Worm (Caenorhabditis elegans): ENCODE results near the gene T07G12.3.

DNA sequence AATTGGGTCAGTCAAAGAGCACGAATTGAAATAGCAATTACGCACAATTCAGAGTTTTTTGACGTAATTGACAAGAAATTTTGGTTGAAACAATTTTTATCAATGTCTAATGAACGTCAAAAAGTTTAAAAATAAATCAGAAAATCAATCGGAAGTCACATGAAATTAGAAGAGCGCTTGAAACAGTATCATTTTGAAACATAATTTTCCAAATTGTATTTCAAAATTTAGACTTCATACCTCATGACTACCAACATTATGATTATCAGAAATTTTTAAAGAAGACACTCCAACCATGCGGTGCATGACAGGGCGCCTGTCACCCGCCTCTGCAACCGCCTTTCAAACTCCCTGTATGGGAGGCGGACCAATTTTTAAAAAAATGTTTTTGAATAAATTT, 20.5 kb upstream of the T07G12.3 start:
- no peak for TF ChIP-seq him-1 (tag; optimal IDR thresholded peaks at IDR 0.05)
- no peak for TF ChIP-seq dao-5 (tag; optimal IDR thresholded peaks at IDR 0.05)
- TF ChIP-seq W03F9.2 (tag; optimal IDR thresholded peaks at IDR 0.05): no peak

All from whole organism, L4/young adult.